Worm (Caenorhabditis elegans): ENCODE results near the gene F22F4.9.

DNA sequence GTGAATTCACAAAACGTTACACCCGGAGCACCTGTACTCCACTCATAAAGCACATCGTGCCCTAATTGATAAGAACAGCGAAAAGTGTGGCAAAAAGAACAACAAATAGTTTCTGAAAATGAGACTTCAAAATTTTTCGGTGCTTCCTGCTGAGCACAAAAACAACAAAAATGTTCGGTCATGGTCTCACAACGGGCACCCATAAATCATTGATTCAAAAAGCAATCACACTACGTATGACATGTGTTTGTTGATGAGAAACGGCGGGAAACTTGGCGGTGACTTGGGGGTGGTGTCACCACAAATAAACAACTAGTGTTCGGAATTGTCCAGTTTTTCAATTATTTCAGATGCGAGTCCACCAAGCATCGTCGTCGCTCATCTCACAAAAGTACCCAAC is 38.4 kb downstream of the F22F4.9 start:
- TF ChIP-seq sea-1 (GFP tag; conservative IDR thresholded peaks at IDR 0.05) = no peak
- no peak for TF ChIP-seq aly-1 (tag; optimal IDR thresholded peaks at IDR 0.05)
- TF ChIP-seq ama-1 (optimal IDR thresholded peaks at IDR 0.05) = no peak
- no peak for TF ChIP-seq ceh-36 (tag; optimal IDR thresholded peaks at IDR 0.05)
- TF ChIP-seq F13C5.2 (tag; optimal IDR thresholded peaks at IDR 0.05) = no peak
- no peak for TF ChIP-seq hmg-4 (GFP tag; optimal IDR thresholded peaks at IDR 0.05)
- no peak for TF ChIP-seq tbx-11 (GFP tag; IDR thresholded peaks at IDR 0.05)
- TF ChIP-seq hnd-1 (tag; optimal IDR thresholded peaks at IDR 0.05) = no peak
- no peak for TF ChIP-seq pes-1 (GFP tag; IDR thresholded peaks at IDR 0.05)
- TF ChIP-seq B0310.2 (tag; optimal IDR thresholded peaks at IDR 0.05) = no peak
